Fruit fly (Drosophila melanogaster) whole organism, embryonic: ENCODE measurements around the gene fzy.

Source experiments
- CG11504 ChIP-seq: fragments of 200-800 bp; sonication (Bioruptor generic); optimal IDR thresholded peaks from 3 replicates; lab custom pipeline; 2019; ENCODE audit warnings: missing biosample characterization, mild to moderate bottlenecking, missing genetic modification characterization, moderate library complexity
- CG11723 ChIP-seq: fragments of 200-800 bp; sonication (Bioruptor generic); optimal IDR thresholded peaks from 2 replicates; lab custom pipeline; 2017; ENCODE audit warnings: missing biosample characterization, mild to moderate bottlenecking, missing genetic modification characterization
- CG12942 ChIP-seq: fragments of 200-800 bp; sonication (Bioruptor generic); optimal IDR thresholded peaks from 3 replicates; lab custom pipeline; 2016; ENCODE audit warnings: missing biosample characterization, missing genetic modification characterization
- CG13894 ChIP-seq: fragments of 200-800 bp; sonication (Bioruptor generic); optimal IDR thresholded peaks from 3 replicates; lab custom pipeline; 2018; ENCODE audit warnings: missing biosample characterization, mild to moderate bottlenecking, missing genetic modification characterization, moderate library complexity
- CG14050 ChIP-seq: fragments of 200-800 bp; sonication (Bioruptor generic); IDR thresholded peaks from 3 replicates; pipeline ENCODE4 v1.3.6; 2022; ENCODE audit warnings: missing biosample characterization, missing genetic modification characterization
- CG15011 ChIP-seq: fragments of 200-800 bp; sonication (Bioruptor generic); optimal IDR thresholded peaks from 3 replicates; lab custom pipeline; 2018; ENCODE audit warnings: missing biosample characterization, mild to moderate bottlenecking, missing genetic modification characterization
- CG18619 ChIP-seq: fragments of 200-800 bp; sonication (Bioruptor generic); optimal IDR thresholded peaks from 3 replicates; lab custom pipeline; 2017; ENCODE audit warnings: missing biosample characterization, mild to moderate bottlenecking, missing genetic modification characterization
- CG18764 ChIP-seq: fragments of 200-800 bp; sonication (Bioruptor generic); optimal IDR thresholded peaks from 3 replicates; lab custom pipeline; 2016; ENCODE audit warnings: missing biosample characterization, missing genetic modification characterization
- CG32767 ChIP-seq: fragments of 200-800 bp; sonication (Bioruptor generic); IDR thresholded peaks from 2 replicates; pipeline ENCODE4 v1.3.6; 2022; ENCODE audit warnings: missing biosample characterization, missing genetic modification characterization
- CG3281 ChIP-seq: fragments of 200-800 bp; sonication (Bioruptor generic); optimal IDR thresholded peaks from 3 replicates; lab custom pipeline; 2017; ENCODE audit warnings: missing biosample characterization, mild to moderate bottlenecking, missing genetic modification characterization
- CG34224 ChIP-seq: fragments of 200-800 bp; sonication (Bioruptor generic); IDR thresholded peaks from 3 replicates; pipeline ENCODE4 v1.3.6; 2022; ENCODE audit warnings: missing biosample characterization, missing genetic modification characterization; ENCODE audit not compliant: partially characterized antibody
- CG42726 ChIP-seq: fragments of 200-800 bp; sonication (Bioruptor generic); IDR thresholded peaks from 2 replicates; pipeline ENCODE4 v1.3.6; 2022; ENCODE audit warnings: missing biosample characterization, missing genetic modification characterization; ENCODE audit not compliant: partially characterized antibody
- CG6654 ChIP-seq: fragments of 200-800 bp; sonication (Bioruptor generic); optimal IDR thresholded peaks from 2 replicates; lab custom pipeline; 2017; ENCODE audit warnings: missing biosample characterization, mild to moderate bottlenecking, missing genetic modification characterization
- CG9215 ChIP-seq: fragments of 200-800 bp; sonication (Bioruptor generic); IDR thresholded peaks from 2 replicates; pipeline ENCODE4 v1.3.6; 2022; ENCODE audit warnings: missing biosample characterization, missing genetic modification characterization
- Deaf1 ChIP-seq: fragments of 200-800 bp; optimal IDR thresholded peaks from 3 replicates; lab custom pipeline; 2019; ENCODE audit warnings: missing biosample characterization, mild to moderate bottlenecking, missing genetic modification characterization, moderate library complexity
- Eip74EF ChIP-seq, 2 experiments: fragments of 200-800 bp in 1 of 2; fragments of >200 bp in 1 of 2; sonication (Bioruptor generic) in 1 of 2; optimal IDR thresholded peaks; 2 replicates each; lab custom pipeline; 2017 to 2019; ENCODE audit warnings: missing biosample characterization in 2 of 2, missing genetic modification characterization in 2 of 2, mild to moderate bottlenecking in 1 of 2, moderate library complexity in 1 of 2
- Ets65A ChIP-seq: fragments of 200-800 bp; sonication (Bioruptor generic); peaks from one replicate; lab custom pipeline; 2016; ENCODE audit warnings: missing biosample characterization, missing genetic modification characterization
- Fer3 ChIP-seq: fragments of 200-800 bp; sonication (Bioruptor generic); optimal IDR thresholded peaks from 2 replicates; lab custom pipeline; 2018; ENCODE audit warnings: missing biosample characterization, mild to moderate bottlenecking, missing genetic modification characterization, moderate library complexity
- Gug ChIP-seq: fragments of 200-800 bp; sonication (Bioruptor generic); IDR thresholded peaks from 4 replicates; pipeline ENCODE4 v1.3.6; 2022; ENCODE audit warnings: missing biosample characterization, missing genetic modification characterization
- HLH4C ChIP-seq: fragments of 200-800 bp; sonication (Bioruptor generic); IDR thresholded peaks from 3 replicates; pipeline ENCODE4 v1.3.6; 2022; ENCODE audit warnings: missing biosample characterization, missing genetic modification characterization; ENCODE audit not compliant: partially characterized antibody
- Kr ChIP-seq: fragments of 200-800 bp; sonication (Bioruptor generic); optimal IDR thresholded peaks from 2 replicates; lab custom pipeline; 2017; ENCODE audit warnings: missing biosample characterization, mild to moderate bottlenecking, missing genetic modification characterization
- Med ChIP-seq: fragments of 200-800 bp; sonication (Bioruptor generic); peaks from one replicate; lab custom pipeline; 2016; ENCODE audit warnings: missing biosample characterization, missing genetic modification characterization, mild to moderate bottlenecking, inconsistent platforms, moderate library complexity
- PHDP ChIP-seq: fragments of 200-800 bp; sonication (Bioruptor generic); optimal IDR thresholded peaks from 3 replicates; lab custom pipeline; 2018; ENCODE audit warnings: missing biosample characterization, mild to moderate bottlenecking, missing genetic modification characterization, moderate library complexity
- Trl ChIP-seq, 3 experiments: fragments of >200 bp in 2 of 3; fragments of 200-800 bp in 1 of 3; sonication (Bioruptor generic) in 1 of 3; optimal IDR thresholded peaks; 2 replicates in 1 of 3; 3 replicates in 2 of 3; lab custom pipeline; 2016 to 2017; ENCODE audit warnings: missing biosample characterization in 1 of 3, missing genetic modification characterization in 1 of 3
- bbx ChIP-seq: fragments of 200-800 bp; sonication (Bioruptor generic); IDR thresholded peaks from 2 replicates; pipeline ENCODE4 v1.3.6; 2022; ENCODE audit warnings: missing biosample characterization, missing genetic modification characterization; ENCODE audit not compliant: partially characterized antibody
- cg ChIP-seq: fragments of 200-800 bp; sonication (Bioruptor generic); optimal IDR thresholded peaks from 3 replicates; lab custom pipeline; 2019; ENCODE audit warnings: missing biosample characterization, mild to moderate bottlenecking, missing genetic modification characterization, moderate library complexity
- croc ChIP-seq: fragments of 200-800 bp; sonication (Bioruptor generic); conservative IDR thresholded peaks from 3 replicates; pipeline ENCODE4 v1.3.6; 2022; ENCODE audit warnings: missing biosample characterization, missing genetic modification characterization
- crp ChIP-seq, 2 experiments: fragments of 200-800 bp; sonication (Bioruptor generic); optimal IDR thresholded peaks; 2 replicates in 1 of 2; 3 replicates in 1 of 2; lab custom pipeline; 2017; ENCODE audit warnings: missing biosample characterization in 2 of 2, missing genetic modification characterization in 2 of 2, mild to moderate bottlenecking in 1 of 2, moderate library complexity in 1 of 2
- dan ChIP-seq: fragments of 200-800 bp; sonication (Bioruptor generic); IDR thresholded peaks from 2 replicates; pipeline ENCODE4 v1.3.6; 2022; ENCODE audit warnings: missing biosample characterization, missing genetic modification characterization
- ewg ChIP-seq: fragments of 200-800 bp; sonication (Bioruptor generic); optimal IDR thresholded peaks from 3 replicates; lab custom pipeline; 2017; ENCODE audit warnings: mild to moderate bottlenecking, missing biosample characterization, missing genetic modification reagents, missing genetic modification characterization
- fd64A ChIP-seq: fragments of 200-800 bp; sonication (Bioruptor generic); optimal IDR thresholded peaks from 3 replicates; lab custom pipeline; 2018; ENCODE audit warnings: missing biosample characterization, mild to moderate bottlenecking, missing genetic modification characterization
- fu2 ChIP-seq: fragments of 200-800 bp; sonication (Bioruptor generic); optimal IDR thresholded peaks from 2 replicates; lab custom pipeline; 2016; ENCODE audit warnings: missing biosample characterization, missing genetic modification characterization
- gfzf ChIP-seq: fragments of 200-800 bp; sonication (Bioruptor generic); optimal IDR thresholded peaks from 2 replicates; lab custom pipeline; 2016; ENCODE audit warnings: missing biosample characterization, mild to moderate bottlenecking, missing genetic modification characterization, moderate library complexity
- ind ChIP-seq: fragments of 200-800 bp; sonication (Bioruptor generic); optimal IDR thresholded peaks from 3 replicates; lab custom pipeline; 2016; ENCODE audit warnings: missing biosample characterization, missing genetic modification characterization
- lilli ChIP-seq: fragments of 200-800 bp; sonication (Bioruptor generic); optimal IDR thresholded peaks from 3 replicates; lab custom pipeline; 2016; ENCODE audit warnings: missing biosample characterization, missing genetic modification characterization
- mam ChIP-seq: fragments of 200-800 bp; sonication (Bioruptor generic); optimal IDR thresholded peaks from 3 replicates; lab custom pipeline; 2016; ENCODE audit warnings: missing biosample characterization, missing genetic modification characterization
- nom ChIP-seq: fragments of 200-800 bp; sonication (Bioruptor generic); optimal IDR thresholded peaks from 2 replicates; lab custom pipeline; 2017; ENCODE audit warnings: missing biosample characterization, missing genetic modification characterization, mild to moderate bottlenecking, moderate library complexity, missing genetic modification reagents
- onecut ChIP-seq: fragments of 200-800 bp; sonication (Bioruptor generic); IDR thresholded peaks from 2 replicates; pipeline ENCODE4 v1.3.6; 2022; ENCODE audit warnings: missing biosample characterization, missing genetic modification characterization
- pfk ChIP-seq: fragments of 200-800 bp; sonication (Bioruptor generic); optimal IDR thresholded peaks from 2 replicates; lab custom pipeline; 2018; ENCODE audit warnings: missing biosample characterization, mild to moderate bottlenecking, missing genetic modification characterization, moderate library complexity
- rib ChIP-seq: fragments of 200-800 bp; sonication (Bioruptor generic); IDR thresholded peaks from 2 replicates; pipeline ENCODE4 v1.3.6; 2022; ENCODE audit warnings: missing biosample characterization, missing genetic modification characterization
- seq ChIP-seq: fragments of 200-800 bp; sonication (Bioruptor generic); IDR thresholded peaks from 2 replicates; pipeline ENCODE4 v1.3.6; 2022; ENCODE audit warnings: missing biosample characterization, missing genetic modification characterization
- tll ChIP-seq, 2 experiments: fragments of 200-800 bp in 1 of 2; fragments of >200 bp in 1 of 2; sonication (Bioruptor generic) in 1 of 2; optimal IDR thresholded peaks; 2 replicates each; lab custom pipeline; 2017 to 2019; ENCODE audit warnings: missing biosample characterization in 2 of 2, missing genetic modification characterization in 2 of 2, mild to moderate bottlenecking in 1 of 2, moderate library complexity in 1 of 2
- tna ChIP-seq: fragments of 200-800 bp; sonication (Bioruptor generic); IDR thresholded peaks from 2 replicates; pipeline ENCODE4 v1.3.6; 2022; ENCODE audit warnings: missing biosample characterization, missing genetic modification characterization; ENCODE audit not compliant: partially characterized antibody
- yki ChIP-seq: fragments of >200 bp; optimal IDR thresholded peaks from 3 replicates; lab custom pipeline; 2018
- z ChIP-seq: fragments of 200-800 bp; sonication (Bioruptor generic); IDR thresholded peaks from 3 replicates; pipeline ENCODE4 v1.3.6; 2022; ENCODE audit warnings: missing biosample characterization, missing genetic modification characterization
- zen ChIP-seq: fragments of 200-800 bp; sonication (Bioruptor generic); optimal IDR thresholded peaks from 3 replicates; lab custom pipeline; 2018; ENCODE audit warnings: missing biosample characterization, mild to moderate bottlenecking, missing genetic modification characterization, moderate library complexity
- zfh1 ChIP-seq: fragments of 200-800 bp; sonication (Bioruptor generic); IDR thresholded peaks from 3 replicates; pipeline ENCODE4 v1.3.6; 2022; ENCODE audit warnings: missing biosample characterization, missing genetic modification characterization

fzy gene

DNA sequence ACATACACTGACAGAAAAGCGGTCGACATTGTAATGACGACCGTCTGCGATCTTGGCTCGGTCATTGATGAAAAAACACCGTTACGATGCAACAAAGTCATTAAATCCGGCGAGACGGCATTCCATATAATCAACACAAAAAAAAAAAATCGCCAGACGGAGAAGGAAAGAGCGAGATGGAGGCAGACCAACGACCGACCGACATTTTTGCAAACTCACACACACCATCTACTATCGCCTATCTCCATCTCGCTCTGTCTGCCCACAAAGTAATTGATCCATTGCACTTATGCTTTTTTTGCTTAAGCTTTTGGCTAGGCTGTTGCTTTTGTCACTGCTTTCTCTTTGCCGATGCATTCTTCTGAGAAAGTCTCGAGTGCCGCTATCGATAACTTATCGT, 36.7 kb upstream of the fzy start:
- no peak for TF ChIP-seq bbx (GFP tag; lab: Robert Waterston, UW)
- peak; percentile 66 for TF ChIP-seq Ets65A
- TF ChIP-seq zen (tag; lab: Kevin White, UChicago), result peak; percentile 70
- TF ChIP-seq rib (GFP tag; lab: Robert Waterston, UW), result no peak

DNA sequence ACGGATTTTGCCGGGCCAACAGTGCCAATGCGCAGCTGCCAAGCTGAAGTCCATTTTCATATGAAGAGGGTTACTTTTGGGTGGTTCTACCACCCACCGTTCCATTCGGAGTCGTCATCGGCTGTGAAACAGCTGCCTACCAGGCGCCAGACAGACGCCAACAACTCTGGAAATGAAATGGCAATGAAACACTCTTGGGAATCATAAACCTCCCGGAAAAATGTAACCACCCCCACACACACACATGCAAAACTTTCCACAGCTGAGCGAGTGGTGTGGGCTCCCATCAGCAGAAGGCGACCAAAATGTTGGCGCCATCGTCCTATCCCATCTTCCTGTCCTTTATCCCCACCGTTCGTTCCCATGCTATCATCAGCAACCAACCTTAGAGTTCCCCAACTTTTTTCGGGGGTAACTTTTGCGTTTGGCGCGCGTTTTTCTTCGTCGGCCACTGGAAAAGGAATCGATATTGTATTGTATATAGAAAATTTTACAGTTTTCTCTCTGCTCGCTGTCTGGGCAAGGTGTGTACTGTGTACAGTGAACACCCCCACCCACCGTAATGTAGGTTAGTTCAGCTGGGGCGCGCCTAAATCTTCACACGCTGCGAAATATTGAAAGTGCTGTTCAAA, 35.5 kb upstream of the fzy start:
- TF ChIP-seq CG14050 (GFP tag; lab: Robert Waterston, UW), result no peak
- no peak for TF ChIP-seq croc (GFP tag; lab: Robert Waterston, UW)
- peak; percentile 25 for TF ChIP-seq cg (GFP tag; lab: Kevin White, UChicago)
- 0 out of 2 replicates have a peak, but pooled peaks have one; percentile 34 for TF ChIP-seq seq (GFP tag; lab: Robert Waterston, UW)
- no peak for TF ChIP-seq CG12942 (GFP tag; lab: Kevin White, UChicago)
- no peak for TF ChIP-seq Eip74EF (GFP tag; optimal IDR thresholded peaks at IDR 0.05; lab: Kevin White, UChicago)
- TF ChIP-seq zfh1 (GFP tag; lab: Robert Waterston, UW), result no peak
- no peak for TF ChIP-seq nom (GFP tag; lab: Kevin White, UChicago)
- TF ChIP-seq CG32767 (GFP tag; lab: Robert Waterston, UW), result peak; percentile 8; the same call in 1 of the 2 replicates
- no peak for TF ChIP-seq HLH4C
- TF ChIP-seq CG11723 (GFP tag; lab: Kevin White, UChicago), result no peak
- TF ChIP-seq Gug (GFP tag; lab: Robert Waterston, UW), result no peak
- no peak for TF ChIP-seq CG15011
- no peak for TF ChIP-seq CG9215 (GFP tag; lab: Robert Waterston, UW)
- no peak for TF ChIP-seq ind (GFP tag; lab: Kevin White, UChicago)
- no peak for TF ChIP-seq tll (GFP tag; optimal IDR thresholded peaks at IDR 0.05; lab: Kevin White, UChicago)
- TF ChIP-seq CG6654, result no peak
- TF ChIP-seq Med (GFP tag; lab: Kevin White, UChicago), result peak; percentile 56
- TF ChIP-seq onecut (GFP tag; lab: Robert Waterston, UW), result peak; percentile 94
- no peak for TF ChIP-seq CG18764
- no peak for TF ChIP-seq yki (lab: Kevin White, UChicago)
- TF ChIP-seq z (GFP tag; lab: Robert Waterston, UW), result 0 out of 3 replicates have a peak, but pooled peaks have one; percentile 10
- no peak for TF ChIP-seq CG18619 (GFP tag; lab: Kevin White, UChicago)
- no peak for TF ChIP-seq gfzf (GFP tag; lab: Kevin White, UChicago)
- TF ChIP-seq CG42726 (GFP tag; lab: Robert Waterston, UW), result no peak
- peak; percentile 48 for TF ChIP-seq CG13894 (tag; lab: Kevin White, UChicago)
- peak in 1 of 2 experiments; percentile 2 for TF ChIP-seq Trl (optimal IDR thresholded peaks at IDR 0.05; lab: Kevin White, UChicago)
- TF ChIP-seq Trl (GFP tag; optimal IDR thresholded peaks at IDR 0.05; lab: Kevin White, UChicago), result no peak
- peak; percentile 3 for TF ChIP-seq mam
- peak; percentile 79 for TF ChIP-seq Ets65A
- no peak for TF ChIP-seq tna
- TF ChIP-seq ewg (GFP tag; lab: Kevin White, UChicago), result peak; percentile 79
- no peak for TF ChIP-seq lilli (GFP tag; lab: Kevin White, UChicago)
- TF ChIP-seq pfk (GFP tag; lab: Kevin White, UChicago), result peak; percentile 98
- no peak for TF ChIP-seq Kr (GFP tag; lab: Kevin White, UChicago)
- TF ChIP-seq CG11504, result peak; percentile 16
- TF ChIP-seq CG34224 (GFP tag; lab: Robert Waterston, UW), result 0 out of 3 replicates have a peak, but pooled peaks have one; percentile 31
- no peak for TF ChIP-seq PHDP (tag; lab: Kevin White, UChicago)
- no peak for TF ChIP-seq fu2
- TF ChIP-seq crp (GFP tag; optimal IDR thresholded peaks at IDR 0.05; lab: Kevin White, UChicago), result peak in 1 of 2 experiments; percentile 67
- TF ChIP-seq Deaf1, result peak; percentile 16
- no peak for TF ChIP-seq dan (GFP tag; lab: Robert Waterston, UW)
- TF ChIP-seq fd64A (GFP tag; lab: Kevin White, UChicago), result no peak
- no peak for TF ChIP-seq Fer3 (tag; lab: Kevin White, UChicago)
- TF ChIP-seq CG3281, result no peak
